Fruit fly (Drosophila melanogaster): ENCODE measurements around the gene fon.
A peak's percentile ranks its signal among the peaks of the same experiment; 100 is the strongest.

fon gene

DNA sequence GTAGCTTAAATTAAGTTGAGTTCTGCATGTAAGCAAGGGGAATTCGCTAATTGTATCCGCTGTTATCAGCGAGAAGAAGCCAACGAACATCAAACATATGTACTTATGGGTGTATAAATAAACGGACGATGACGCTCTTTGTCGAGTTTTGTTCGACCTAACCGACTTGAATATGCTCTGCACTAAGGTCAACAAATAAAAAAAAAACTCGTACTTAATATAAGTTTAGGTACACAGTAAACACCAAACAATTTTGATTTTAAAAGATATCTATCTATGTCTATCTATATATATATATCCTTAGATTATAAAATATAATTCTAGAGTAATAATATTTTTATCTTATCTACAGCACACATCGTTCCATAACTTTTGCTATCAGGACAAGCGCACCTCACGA, 21.4 kb downstream of the fon start:
- 0 out of 3 replicates have a peak, but pooled peaks have one; percentile 47 for TF ChIP-seq fd96Ca (GFP tag; IDR thresholded peaks at IDR 0.05)
- TF ChIP-seq Ets98B (GFP tag; IDR thresholded peaks at IDR 0.05), result peak; percentile 43
- peak; percentile 73 for TF ChIP-seq CG8159 (tag; optimal IDR thresholded peaks at IDR 0.05)
- peak; percentile 66 for TF ChIP-seq CG15710 (tag; optimal IDR thresholded peaks at IDR 0.05)
- peak; percentile 69 for TF ChIP-seq CG14655 (GFP tag; optimal IDR thresholded peaks at IDR 0.05)
- TF ChIP-seq CG8301 (tag; optimal IDR thresholded peaks at IDR 0.05), result peak; percentile 62
- peak; percentile 24; the same call in 1 of the 2 replicates for TF ChIP-seq CG32121 (GFP tag; IDR thresholded peaks at IDR 0.05)
- peak; percentile 65 for TF ChIP-seq Snoo (tag; optimal IDR thresholded peaks at IDR 0.05)
- TF ChIP-seq EcR (GFP tag; optimal IDR thresholded peaks at IDR 0.05), result peak; percentile 45
- TF ChIP-seq Pif1A (GFP tag; optimal IDR thresholded peaks at IDR 0.05), result peak; percentile 32
- peak; percentile 59 for TF ChIP-seq CG34367 (tag; optimal IDR thresholded peaks at IDR 0.05)
- no peak for TF ChIP-seq CG10348 (GFP tag; IDR thresholded peaks at IDR 0.05)
- 0 out of 2 replicates have a peak, but pooled peaks have one; percentile 30 for TF ChIP-seq CG12605 (GFP tag; IDR thresholded peaks at IDR 0.05)
- peak; percentile 37; the same call in 2 of the 3 replicates for TF ChIP-seq CG4496 (GFP tag; IDR thresholded peaks at IDR 0.05)
- TF ChIP-seq CG9948 (tag; optimal IDR thresholded peaks at IDR 0.05), result peak; percentile 45
- peak; percentile 56 for TF ChIP-seq CG17806 (tag; optimal IDR thresholded peaks at IDR 0.05)
- no peak for TF ChIP-seq gl (tag; optimal IDR thresholded peaks at IDR 0.05)
- no peak for TF ChIP-seq rn (GFP tag; IDR thresholded peaks at IDR 0.05)
- no peak for TF ChIP-seq CG13204 (GFP tag; optimal IDR thresholded peaks at IDR 0.05)
- TF ChIP-seq D1 (tag; optimal IDR thresholded peaks at IDR 0.05), result no peak
- peak; percentile 40 for TF ChIP-seq Pif1B (GFP tag; optimal IDR thresholded peaks at IDR 0.05)

DNA sequence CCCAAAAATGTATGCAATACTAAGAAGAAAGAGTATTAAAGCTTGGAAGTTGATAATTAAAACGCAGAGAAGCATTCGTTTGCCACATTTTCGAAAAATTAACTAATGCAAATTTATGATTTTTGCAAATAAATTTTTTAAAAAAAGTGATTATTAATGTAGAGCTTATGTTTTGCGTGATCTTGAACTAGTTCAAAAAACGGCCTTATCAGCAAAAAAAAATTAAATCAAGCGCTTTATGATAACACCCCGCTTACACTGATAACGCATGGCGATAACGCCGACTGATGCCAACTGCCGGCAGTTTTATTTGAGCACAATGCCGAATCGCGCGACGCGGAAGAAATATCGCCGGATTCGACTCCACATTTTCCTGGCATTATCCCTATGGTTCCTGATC, 21.9 kb downstream of the fon start, which contains the start of gene CG13086:
Gene CG13086 (plus strand): TSS at position 301 of the 400 bp plus-strand sequence.
- TF ChIP-seq CG10348 (GFP tag; IDR thresholded peaks at IDR 0.05) (no peak), CG4496 (GFP tag; IDR thresholded peaks at IDR 0.05) (no peak), CG34367 (tag; optimal IDR thresholded peaks at IDR 0.05) (no peak), gl (tag; optimal IDR thresholded peaks at IDR 0.05) (no peak), EcR (GFP tag; optimal IDR thresholded peaks at IDR 0.05) (no peak), fd96Ca (GFP tag; IDR thresholded peaks at IDR 0.05) (no peak)

DNA sequence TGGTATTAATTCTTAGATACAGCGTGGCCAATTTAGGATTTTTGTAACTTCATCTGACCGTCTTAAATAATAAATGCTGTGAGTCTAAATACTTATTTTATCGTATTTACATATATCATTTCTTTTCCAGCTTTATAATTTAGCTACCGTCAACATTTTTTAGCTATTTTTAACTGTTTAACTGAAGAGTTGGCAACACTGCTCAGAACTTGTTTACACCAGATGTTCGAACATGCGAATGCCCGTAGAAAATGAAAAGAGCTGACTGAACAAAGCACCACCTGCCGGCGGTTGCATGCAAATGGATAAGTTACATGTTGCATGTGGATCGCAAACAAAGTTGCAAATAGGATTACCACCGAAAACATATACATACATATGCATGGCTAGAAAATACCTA, 22.5 kb downstream of the fon start:
- TF ChIP-seq CG4496 (GFP tag; IDR thresholded peaks at IDR 0.05) (peak; percentile 63), fd96Ca (GFP tag; IDR thresholded peaks at IDR 0.05) (no peak), CG13204 (GFP tag; optimal IDR thresholded peaks at IDR 0.05) (no peak), Ets98B (GFP tag; IDR thresholded peaks at IDR 0.05) (0 out of 2 replicates have a peak, but pooled peaks have one; percentile 15)

dm6 chr2L:19362734-19363363, 23.2 kb downstream of the fon start, which contains the start of gene dnt:
TSS of gene dnt (minus strand) at chr2L:19363227.
- TF ChIP-seq Pif1A (GFP tag; optimal IDR thresholded peaks at IDR 0.05) (no peak), CG12605 (GFP tag; IDR thresholded peaks at IDR 0.05) (no peak), EcR (GFP tag; optimal IDR thresholded peaks at IDR 0.05) (peak; percentile 55), CG13204 (GFP tag; optimal IDR thresholded peaks at IDR 0.05) (no peak)

- TF ChIP-seq Pif1A (GFP tag; optimal IDR thresholded peaks at IDR 0.05) (peak; percentile 65), EcR (GFP tag; optimal IDR thresholded peaks at IDR 0.05) (peak; percentile 23), CG9948 (tag; optimal IDR thresholded peaks at IDR 0.05) (peak; percentile 59), CG10348 (GFP tag; IDR thresholded peaks at IDR 0.05) (no peak; the same call in 1 of the 2 replicates), CG12605 (GFP tag; IDR thresholded peaks at IDR 0.05) (no peak), CG34367 (tag; optimal IDR thresholded peaks at IDR 0.05) (peak; percentile 52), Ets98B (GFP tag; IDR thresholded peaks at IDR 0.05) (no peak), Pif1B (GFP tag; optimal IDR thresholded peaks at IDR 0.05) (peak; percentile 61), CG13204 (GFP tag; optimal IDR thresholded peaks at IDR 0.05) (peak; percentile 58), CG14655 (GFP tag; optimal IDR thresholded peaks at IDR 0.05) (peak; percentile 66), D1 (tag; optimal IDR thresholded peaks at IDR 0.05) (no peak), CG17806 (tag; optimal IDR thresholded peaks at IDR 0.05) (peak; percentile 55), CG4496 (GFP tag; IDR thresholded peaks at IDR 0.05) (0 out of 3 replicates have a peak, but pooled peaks have one; percentile 16), Snoo (tag; optimal IDR thresholded peaks at IDR 0.05) (peak; percentile 78), CG32121 (GFP tag; IDR thresholded peaks at IDR 0.05) (no peak; the same call in 1 of the 2 replicates), gl (tag; optimal IDR thresholded peaks at IDR 0.05) (peak; percentile 32), CG8301 (tag; optimal IDR thresholded peaks at IDR 0.05) (peak; percentile 41), rn (GFP tag; IDR thresholded peaks at IDR 0.05) (no peak), CG15710 (tag; optimal IDR thresholded peaks at IDR 0.05) (peak; percentile 61), fd96Ca (GFP tag; IDR thresholded peaks at IDR 0.05) (no peak), CG8159 (tag; optimal IDR thresholded peaks at IDR 0.05) (peak; percentile 79)
Measured at dm6 chr2L:19361632-19362142, 24.3 kb downstream of the fon start.

DNA sequence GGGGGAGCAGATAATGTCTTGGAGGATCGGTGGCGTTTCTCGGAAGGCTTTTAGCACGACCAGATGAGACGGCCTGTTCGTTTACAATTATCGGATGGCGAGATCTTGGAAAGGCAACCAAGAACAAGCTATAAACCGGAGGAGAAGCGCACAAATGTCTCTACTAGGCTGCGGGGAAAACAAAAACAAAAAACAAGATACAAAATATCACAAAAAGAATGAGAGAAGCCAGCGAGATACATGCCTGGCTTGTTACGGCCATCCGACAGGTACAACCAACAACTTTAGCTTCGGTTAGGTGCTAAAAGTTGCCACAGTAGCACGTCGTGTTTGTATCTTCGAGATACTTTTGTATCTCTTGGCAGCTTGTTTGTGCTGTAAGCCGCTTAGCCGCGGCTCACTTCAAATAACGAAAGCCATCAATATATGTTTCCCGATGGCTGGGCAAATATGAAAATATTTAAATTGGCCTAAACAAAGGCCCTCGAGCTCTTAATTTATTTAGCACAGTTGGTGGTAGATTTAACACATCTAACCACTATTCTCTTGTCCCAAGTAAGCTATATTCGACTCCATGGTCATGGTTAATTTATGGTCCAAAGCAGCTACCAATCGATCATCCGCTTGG, 26.1 kb downstream of the fon start:
- TF ChIP-seq CG10348 (GFP tag; IDR thresholded peaks at IDR 0.05) (no peak), gl (tag; optimal IDR thresholded peaks at IDR 0.05) (peak; percentile 78), D1 (tag; optimal IDR thresholded peaks at IDR 0.05) (no peak), EcR (GFP tag; optimal IDR thresholded peaks at IDR 0.05) (no peak), Snoo (tag; optimal IDR thresholded peaks at IDR 0.05) (no peak), CG14655 (GFP tag; optimal IDR thresholded peaks at IDR 0.05) (peak; percentile 48), CG9948 (tag; optimal IDR thresholded peaks at IDR 0.05) (no peak), CG17806 (tag; optimal IDR thresholded peaks at IDR 0.05) (peak; percentile 24), Pif1B (GFP tag; optimal IDR thresholded peaks at IDR 0.05) (no peak), CG8301 (tag; optimal IDR thresholded peaks at IDR 0.05) (peak; percentile 2), CG32121 (GFP tag; IDR thresholded peaks at IDR 0.05) (no peak), CG4496 (GFP tag; IDR thresholded peaks at IDR 0.05) (no peak; the same call in 2 of the 3 replicates), CG34367 (tag; optimal IDR thresholded peaks at IDR 0.05) (peak; percentile 56), CG12605 (GFP tag; IDR thresholded peaks at IDR 0.05) (peak; percentile 34; the same call in 1 of the 2 replicates), Ets98B (GFP tag; IDR thresholded peaks at IDR 0.05) (no peak), CG15710 (tag; optimal IDR thresholded peaks at IDR 0.05) (peak; percentile 29), Pif1A (GFP tag; optimal IDR thresholded peaks at IDR 0.05) (no peak), rn (GFP tag; IDR thresholded peaks at IDR 0.05) (no peak), CG8159 (tag; optimal IDR thresholded peaks at IDR 0.05) (peak; percentile 10), CG13204 (GFP tag; optimal IDR thresholded peaks at IDR 0.05) (peak; percentile 41), fd96Ca (GFP tag; IDR thresholded peaks at IDR 0.05) (no peak)
